Fruit fly (Drosophila melanogaster) whole organism, pupa: Measurements from ENCODE around the gene CG18788.

ENCODE experiments used
- CG10348 ChIP-seq: fragments of 200-800 bp; sonication (Bioruptor generic); IDR thresholded peaks from 2 replicates; pipeline ENCODE4 v1.3.6; 2022; ENCODE audit warnings: missing biosample characterization, missing genetic modification characterization
- CG13204 ChIP-seq: fragments of 200-800 bp; sonication (Bioruptor generic); optimal IDR thresholded peaks from 2 replicates; lab custom pipeline; 2018; ENCODE audit warnings: missing biosample characterization, mild to moderate bottlenecking, missing genetic modification characterization, moderate library complexity
- CG14655 ChIP-seq: fragments of 200-800 bp; sonication (Bioruptor generic); optimal IDR thresholded peaks from 3 replicates; lab custom pipeline; 2017; ENCODE audit warnings: mild to moderate bottlenecking, missing biosample characterization, missing genetic modification reagents, missing genetic modification characterization
- CG17806 ChIP-seq: fragments of 200-800 bp; sonication (Bioruptor generic); optimal IDR thresholded peaks from 2 replicates; lab custom pipeline; 2018; ENCODE audit warnings: missing biosample characterization, mild to moderate bottlenecking, missing genetic modification characterization, moderate library complexity
- CG32121 ChIP-seq: fragments of 200-800 bp; sonication (Bioruptor generic); IDR thresholded peaks from 2 replicates; pipeline ENCODE4 v1.3.6; 2022; ENCODE audit warnings: missing biosample characterization, missing genetic modification characterization
- CG34367 ChIP-seq: fragments of 200-800 bp; sonication (Bioruptor generic); optimal IDR thresholded peaks from 2 replicates; lab custom pipeline; 2018; ENCODE audit warnings: missing biosample characterization, mild to moderate bottlenecking, missing genetic modification characterization
- CG4496 ChIP-seq: fragments of 200-800 bp; sonication (Bioruptor generic); IDR thresholded peaks from 3 replicates; pipeline ENCODE4 v1.3.6; 2022; ENCODE audit warnings: missing biosample characterization, missing genetic modification characterization
- EcR ChIP-seq: fragments of 200-800 bp; sonication (Bioruptor generic); optimal IDR thresholded peaks from 3 replicates; lab custom pipeline; 2019; ENCODE audit warnings: missing biosample characterization, missing genetic modification characterization, mild to moderate bottlenecking, moderate library complexity, missing genetic modification reagents
- Ets98B ChIP-seq: fragments of 200-800 bp; sonication (Bioruptor generic); IDR thresholded peaks from 2 replicates; pipeline ENCODE4 v1.3.6; 2022; ENCODE audit warnings: missing biosample characterization, missing genetic modification characterization
- Pif1B ChIP-seq: fragments of 200-800 bp; sonication (Bioruptor generic); optimal IDR thresholded peaks from 3 replicates; lab custom pipeline; 2016; ENCODE audit warnings: missing biosample characterization, missing genetic modification characterization
- fd96Ca ChIP-seq: fragments of 200-800 bp; sonication (Bioruptor generic); IDR thresholded peaks from 3 replicates; pipeline ENCODE4 v1.3.6; 2022; ENCODE audit warnings: missing biosample characterization, missing genetic modification characterization
- gl ChIP-seq: fragments of 200-800 bp; sonication (Bioruptor generic); optimal IDR thresholded peaks from 2 replicates; lab custom pipeline; 2018; ENCODE audit warnings: missing biosample characterization, mild to moderate bottlenecking, missing genetic modification characterization

- TF ChIP-seq CG34367 (tag; lab: Kevin White, UChicago): no peak
- no peak for TF ChIP-seq CG13204 (GFP tag; lab: Kevin White, UChicago)
- no peak for TF ChIP-seq Pif1B (GFP tag; lab: Kevin White, UChicago)
- no peak for TF ChIP-seq Ets98B (GFP tag; lab: Robert Waterston, UW)
- no peak for TF ChIP-seq CG10348 (GFP tag; lab: Robert Waterston, UW)
- no peak for TF ChIP-seq EcR (GFP tag; lab: Kevin White, UChicago)
- TF ChIP-seq CG17806 (tag; lab: Kevin White, UChicago): no peak
- TF ChIP-seq CG4496 (GFP tag; lab: Robert Waterston, UW): no peak
- TF ChIP-seq gl: no peak
- no peak for TF ChIP-seq fd96Ca (GFP tag; lab: Robert Waterston, UW)
- no peak for TF ChIP-seq CG14655 (GFP tag; lab: Kevin White, UChicago)
- no peak for TF ChIP-seq CG32121 (GFP tag; lab: Robert Waterston, UW)
Measured at dm6 chr2L:12081118-12081665, 47.2 kb downstream of the CG18788 start.
